Worm (Caenorhabditis elegans) whole organism, late embryonic: ENCODE data around the gene gpa-18.

Source experiments
- C08G9.2 ChIP-seq: sonication (generic microtip); optimal IDR thresholded peaks from 2 replicates; lab custom pipeline; 2016; ENCODE audit warnings: mild to moderate bottlenecking, missing genetic modification characterization, moderate library complexity, missing compliant biosample characterization
- C38D4.7 ChIP-seq: fragments of 200-800 bp; sonication (Bioruptor generic); optimal IDR thresholded peaks from 2 replicates; lab custom pipeline; 2018; ENCODE audit warnings: mild to moderate bottlenecking, missing genetic modification characterization, moderate library complexity, missing compliant biosample characterization
- K02D7.2 ChIP-seq: sonication (generic microtip); optimal IDR thresholded peaks from 2 replicates; lab custom pipeline; 2017; ENCODE audit warnings: mild to moderate bottlenecking, missing genetic modification characterization, missing compliant biosample characterization
- T23F11.4 ChIP-seq: fragments of 200-800 bp; sonication (Bioruptor generic); optimal IDR thresholded peaks from 2 replicates; lab custom pipeline; 2018; ENCODE audit warnings: mild to moderate bottlenecking, missing genetic modification characterization, missing compliant biosample characterization
- ahr-1 ChIP-seq: sonication (generic microtip); optimal IDR thresholded peaks from 2 replicates; lab custom pipeline; 2016; ENCODE audit warnings: missing genetic modification characterization, missing compliant biosample characterization
- ama-1 ChIP-seq: fragments of 150-350 bp; optimal IDR thresholded peaks from 2 replicates; lab custom pipeline; 2014
- ceh-14 ChIP-seq: sonication (generic microtip); optimal IDR thresholded peaks from 2 replicates; lab custom pipeline; 2016; ENCODE audit warnings: missing genotype, missing genetic modification characterization, missing compliant biosample characterization
- ceh-18 ChIP-seq: sonication (generic microtip); optimal IDR thresholded peaks from 2 replicates; lab custom pipeline; 2016; ENCODE audit warnings: missing genetic modification characterization, missing compliant biosample characterization
- ceh-2 ChIP-seq: sonication (generic microtip); optimal IDR thresholded peaks from 2 replicates; lab custom pipeline; 2016; ENCODE audit warnings: missing genotype, missing genetic modification characterization, missing compliant biosample characterization
- ceh-22 ChIP-seq: sonication (generic microtip); optimal IDR thresholded peaks from 2 replicates; lab custom pipeline; 2017; ENCODE audit warnings: missing biosample characterization, missing genetic modification characterization
- ceh-24 ChIP-seq: sonication (generic microtip); optimal IDR thresholded peaks from 2 replicates; lab custom pipeline; 2016; ENCODE audit warnings: mild to moderate bottlenecking, missing genetic modification characterization, missing compliant biosample characterization
- ceh-30 ChIP-seq: fragments of 150-350 bp; optimal IDR thresholded peaks from 2 replicates; lab custom pipeline; 2014; ENCODE audit warnings: missing biosample characterization, missing genetic modification characterization
- ceh-31 ChIP-seq: sonication (generic microtip); optimal IDR thresholded peaks from 2 replicates; lab custom pipeline; 2016; ENCODE audit warnings: missing genetic modification characterization, missing compliant biosample characterization
- ceh-34 ChIP-seq: sonication (generic microtip); optimal IDR thresholded peaks from 2 replicates; lab custom pipeline; 2016; ENCODE audit warnings: mild to moderate bottlenecking, missing genetic modification characterization, missing compliant biosample characterization
- ceh-45 ChIP-seq: fragments of 200-800 bp; sonication (Bioruptor generic); IDR thresholded peaks from 2 replicates; pipeline ENCODE4 v1.3.6; 2022; ENCODE audit warnings: missing genetic modification reagents, missing genetic modification characterization, missing compliant biosample characterization
- ceh-9 ChIP-seq: sonication (generic microtip); optimal IDR thresholded peaks from 2 replicates; lab custom pipeline; 2016; ENCODE audit warnings: mild to moderate bottlenecking, missing genetic modification characterization, inconsistent platforms, missing compliant biosample characterization
- che-1 ChIP-seq: sonication (generic microtip); optimal IDR thresholded peaks from 2 replicates; lab custom pipeline; 2016; ENCODE audit warnings: mild to moderate bottlenecking, missing genetic modification characterization, missing compliant biosample characterization
- elt-2 ChIP-seq: sonication (generic microtip); optimal IDR thresholded peaks from 2 replicates; lab custom pipeline; 2016; ENCODE audit warnings: missing genetic modification reagents, missing genetic modification characterization, missing compliant biosample characterization
- fkh-10 ChIP-seq: fragments of 150-350 bp; optimal IDR thresholded peaks from 2 replicates; lab custom pipeline; 2014; ENCODE audit warnings: missing biosample characterization, missing genetic modification reagents, missing genetic modification characterization
- hlh-30 ChIP-seq: sonication (generic microtip); optimal IDR thresholded peaks from 2 replicates; lab custom pipeline; 2017; ENCODE audit warnings: antibody characterized with exemption, missing genetic modification characterization, missing compliant biosample characterization; ENCODE audit not compliant: insufficient read depth
- hlh-8 ChIP-seq: sonication (generic microtip); optimal IDR thresholded peaks from 2 replicates; lab custom pipeline; 2016; ENCODE audit warnings: missing genotype, missing genetic modification characterization, missing compliant biosample characterization
- lin-11 ChIP-seq: fragments of 200-800 bp; sonication (Bioruptor generic); optimal IDR thresholded peaks from 2 replicates; lab custom pipeline; 2018; ENCODE audit warnings: mild to moderate bottlenecking, missing genetic modification characterization, missing compliant biosample characterization
- madf-2 ChIP-seq: sonication (generic microtip); optimal IDR thresholded peaks from 2 replicates; lab custom pipeline; 2017; ENCODE audit warnings: missing genetic modification characterization, missing compliant biosample characterization
- nfya-1 ChIP-seq: sonication (generic microtip); optimal IDR thresholded peaks from 2 replicates; lab custom pipeline; 2017; ENCODE audit warnings: missing genetic modification characterization, mild to moderate bottlenecking, missing compliant biosample characterization, antibody characterized with exemption, moderate library complexity
- nhr-11 ChIP-seq: fragments of 150-350 bp; optimal IDR thresholded peaks from 2 replicates; lab custom pipeline; 2014; ENCODE audit warnings: missing biosample characterization, missing genetic modification characterization
- pat-9 ChIP-seq: fragments of 200-800 bp; sonication (Bioruptor generic); optimal IDR thresholded peaks from 2 replicates; lab custom pipeline; 2018; ENCODE audit warnings: mild to moderate bottlenecking, missing genetic modification characterization, moderate library complexity, missing compliant biosample characterization
- pha-2 ChIP-seq: sonication (generic microtip); optimal IDR thresholded peaks from 2 replicates; lab custom pipeline; 2017; ENCODE audit warnings: mild to moderate bottlenecking, missing genetic modification characterization, missing compliant biosample characterization
- pqm-1 ChIP-seq: sonication (generic microtip); optimal IDR thresholded peaks from 2 replicates; lab custom pipeline; 2016; ENCODE audit warnings: missing genetic modification characterization, missing compliant biosample characterization
- pros-1 ChIP-seq: fragments of 150-350 bp; optimal IDR thresholded peaks from 2 replicates; lab custom pipeline; 2014; ENCODE audit warnings: missing biosample characterization, missing genetic modification reagents, missing genetic modification characterization
- ref-2 ChIP-seq: sonication (generic microtip); optimal IDR thresholded peaks from 2 replicates; lab custom pipeline; 2016; ENCODE audit warnings: missing genetic modification characterization, missing compliant biosample characterization
- rnt-1 ChIP-seq: sonication (generic microtip); optimal IDR thresholded peaks from 2 replicates; lab custom pipeline; 2016; ENCODE audit warnings: missing genetic modification characterization, missing compliant biosample characterization
- sdc-2 ChIP-seq: sonication (generic microtip); optimal IDR thresholded peaks from 2 replicates; lab custom pipeline; 2016; ENCODE audit warnings: missing genotype, missing genetic modification characterization, missing compliant biosample characterization
- sox-2 ChIP-seq: fragments of 200-800 bp; sonication (Bioruptor generic); IDR thresholded peaks from 2 replicates; pipeline ENCODE4 v1.3.6; 2022; ENCODE audit warnings: missing genetic modification reagents, missing genetic modification characterization, missing compliant biosample characterization
- tbx-2 ChIP-seq: sonication (generic microtip); optimal IDR thresholded peaks from 2 replicates; lab custom pipeline; 2016; ENCODE audit warnings: missing genetic modification characterization, missing compliant biosample characterization
- ttx-3 ChIP-seq: sonication (generic microtip); optimal IDR thresholded peaks from 2 replicates; lab custom pipeline; 2016; ENCODE audit warnings: missing genetic modification reagents, missing genetic modification characterization, missing compliant biosample characterization
- unc-3 ChIP-seq, 2 experiments: fragments of 200-800 bp in 1 of 2; sonication (Bioruptor generic) in 1 of 2; sonication (generic microtip) in 1 of 2; conservative IDR thresholded peaks in 1 of 2; optimal IDR thresholded peaks in 1 of 2; 2 replicates each; pipeline versions ENCODE4 v1.3.6 to Lab custom; 2016 to 2022; ENCODE audit warnings: missing compliant biosample characterization in 2 of 2, missing genetic modification characterization in 2 of 2, missing genetic modification reagents in 1 of 2
- unc-42 ChIP-seq: sonication (generic microtip); optimal IDR thresholded peaks from 2 replicates; lab custom pipeline; 2016; ENCODE audit warnings: missing genotype, missing genetic modification characterization, missing compliant biosample characterization
- zip-5 ChIP-seq: sonication (generic microtip); optimal IDR thresholded peaks from 2 replicates; lab custom pipeline; 2016; ENCODE audit warnings: missing genetic modification characterization, missing compliant biosample characterization

gpa-18 gene

ce11 chrIV:5186480-5187205 lies 8.8 kb downstream of the gpa-18 start, which contains the start of the genes W03F8.6 and mtrf-1L:
W03F8.6 (minus strand) TSS chrIV:5186580.
mtrf-1L (plus strand) TSS chrIV:5187155.
- TF ChIP-seq hlh-30 (tag; lab: Kevin White, UChicago) (no peak), ceh-9 (tag; lab: Kevin White, UChicago) (no peak), nfya-1 (tag; lab: Kevin White, UChicago) (no peak)

- TF ChIP-seq ttx-3 (tag; lab: Kevin White, UChicago) (peak; percentile 33), ahr-1 (tag; lab: Kevin White, UChicago) (no peak), pros-1 (tag; lab: Kevin White, UChicago) (peak; percentile 31), pha-2 (tag; lab: Kevin White, UChicago) (peak; percentile 45), nfya-1 (tag; lab: Kevin White, UChicago) (peak; percentile 76), C08G9.2 (peak; percentile 8), hlh-8 (tag; lab: Kevin White, UChicago) (no peak), sdc-2 (peak; percentile 16), ceh-2 (tag; lab: Kevin White, UChicago) (peak; percentile 35), zip-5 (peak; percentile 12), rnt-1 (tag; lab: Kevin White, UChicago) (peak; percentile 71), unc-42 (tag; lab: Kevin White, UChicago) (peak; percentile 58), ceh-30 (tag; lab: Kevin White, UChicago) (peak; percentile 83), ref-2 (tag; lab: Kevin White, UChicago) (peak; percentile 69), ceh-31 (tag; lab: Kevin White, UChicago) (peak; percentile 77), fkh-10 (GFP tag; lab: Kevin White, UChicago) (no peak), pqm-1 (tag; lab: Kevin White, UChicago) (no peak), che-1 (tag; lab: Kevin White, UChicago) (peak; percentile 37), elt-2 (tag; lab: Kevin White, UChicago) (peak; percentile 28), ceh-45 (GFP tag; lab: Robert Waterston, UW) (0 out of 2 replicates have a peak, but pooled peaks have one; percentile 57), unc-3 (GFP tag; conservative IDR thresholded peaks at IDR 0.05; lab: Robert Waterston, UW) (no peak), unc-3 (tag; optimal IDR thresholded peaks at IDR 0.05; lab: Kevin White, UChicago) (peak; percentile 8), ceh-14 (tag; lab: Kevin White, UChicago) (peak; percentile 3), pat-9 (peak; percentile 30), ceh-24 (tag; lab: Kevin White, UChicago) (no peak), C38D4.7 (GFP tag; lab: Kevin White, UChicago) (no peak), K02D7.2 (tag; lab: Kevin White, UChicago) (peak; percentile 37), ama-1 (peak; percentile 89), madf-2 (tag; lab: Kevin White, UChicago) (peak; percentile 34), tbx-2 (tag; lab: Kevin White, UChicago) (peak; percentile 46), ceh-34 (tag; lab: Kevin White, UChicago) (peak; percentile 64), sox-2 (GFP tag; lab: Robert Waterston, UW) (no peak), T23F11.4 (peak; percentile 29), ceh-18 (peak; percentile 53), ceh-22 (tag; lab: Kevin White, UChicago) (no peak), nhr-11 (tag; lab: Kevin White, UChicago) (no peak), lin-11 (peak; percentile 26)
Observed at ce11 chrIV:5183755-5184166, 11.7 kb downstream of the gpa-18 start, which contains the start of gene W03F8.4. W03F8.4 (plus strand) TSS chrIV:5184123.
